Worm (Caenorhabditis elegans): Measurements from ENCODE around the gene C17C3.11.

DNA sequence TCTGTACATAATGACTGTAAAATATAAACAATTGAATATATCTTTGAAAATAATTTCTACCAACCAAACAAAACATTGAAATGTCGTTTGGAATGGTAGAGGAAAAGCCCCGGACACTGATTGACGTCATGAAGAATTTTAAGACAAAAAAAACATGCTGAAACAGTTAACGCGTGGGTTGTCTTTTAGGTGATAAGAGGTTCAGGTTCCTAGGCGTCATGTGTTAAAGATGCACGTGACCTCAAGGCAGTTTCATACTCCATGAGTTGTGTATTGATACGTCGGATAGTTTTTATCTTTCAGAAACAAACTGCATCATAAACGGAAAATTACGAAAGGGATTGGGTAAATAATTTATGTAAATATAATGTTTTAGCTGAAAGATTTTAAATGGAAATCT, 19.5 kb downstream of the C17C3.11 start:
- TF ChIP-seq elt-3 (tag; optimal IDR thresholded peaks at IDR 0.05), result no peak
- TF ChIP-seq ztf-4 (tag; optimal IDR thresholded peaks at IDR 0.05), result no peak
- no peak for TF ChIP-seq nhr-12 (tag; optimal IDR thresholded peaks at IDR 0.05)
- TF ChIP-seq skn-1 (tag; optimal IDR thresholded peaks at IDR 0.05), result no peak
- TF ChIP-seq unc-39 (tag; optimal IDR thresholded peaks at IDR 0.05), result no peak
